Worm (Caenorhabditis elegans) whole organism, midembryonic: ENCODE data around the gene iscu-1.

Experiments
- cog-1 ChIP-seq: sonication (generic microtip); optimal IDR thresholded peaks from 2 replicates; lab custom pipeline; 2016; ENCODE audit warnings: missing genetic modification characterization, missing compliant biosample characterization
- med-1 ChIP-seq: sonication (generic microtip); optimal IDR thresholded peaks from 2 replicates; lab custom pipeline; 2017; ENCODE audit warnings: missing genetic modification characterization, mild to moderate bottlenecking, missing compliant biosample characterization, antibody characterized with exemption, missing genetic modification reagents; ENCODE audit not compliant: insufficient read depth
- ztf-23 ChIP-seq: fragments of 200-800 bp; sonication (Bioruptor generic); IDR thresholded peaks from 2 replicates; pipeline ENCODE4 v1.3.6; 2022; ENCODE audit warnings: missing genetic modification reagents, missing genetic modification characterization, missing compliant biosample characterization
- ztf-29 ChIP-seq: fragments of 200-800 bp; sonication (Bioruptor generic); IDR thresholded peaks from 2 replicates; pipeline ENCODE4 v1.3.6; 2022; ENCODE audit warnings: missing genetic modification reagents, missing genetic modification characterization, missing compliant biosample characterization

DNA sequence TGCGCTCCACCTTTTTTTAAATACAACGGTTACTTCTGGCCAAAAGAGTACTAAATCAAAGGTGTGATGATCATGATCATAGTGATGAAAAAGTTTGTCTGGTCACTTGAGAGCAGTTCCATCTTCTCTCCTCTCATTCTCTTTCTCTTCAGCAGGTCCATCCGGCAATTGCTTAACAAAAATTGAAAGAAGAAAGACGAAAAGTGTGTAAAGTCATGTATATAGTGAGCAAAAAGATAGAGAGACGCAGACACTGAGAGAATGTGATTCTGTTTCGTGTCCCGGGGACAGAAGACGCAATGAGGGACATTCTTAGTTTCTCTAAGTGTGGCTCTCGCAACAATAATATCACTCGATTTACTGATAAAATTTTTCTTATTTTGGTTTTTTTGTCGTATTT lies 35.0 kb upstream of the iscu-1 start:
- no peak for TF ChIP-seq cog-1 (tag; lab: Kevin White, UChicago)
- no peak for TF ChIP-seq med-1 (GFP tag; lab: Kevin White, UChicago)
- TF ChIP-seq ztf-23 (GFP tag; lab: Robert Waterston, UW), result no peak
- no peak for TF ChIP-seq ztf-29 (GFP tag; lab: Robert Waterston, UW)
